Fruit fly (Drosophila melanogaster) whole organism, wandering third instar larva: Measurements from ENCODE around the gene CG11670.
A peak's percentile ranks its signal among the peaks of the same experiment; 100 is the strongest.

Source experiments
- CG32264 ChIP-seq: fragments of 200-800 bp; sonication (Bioruptor generic); optimal IDR thresholded peaks from 2 replicates; lab custom pipeline; 2016; ENCODE audit warnings: missing biosample characterization, missing genetic modification characterization
- CG9705 ChIP-seq: fragments of 200-800 bp; sonication (Bioruptor generic); optimal IDR thresholded peaks from 2 replicates; lab custom pipeline; 2018; ENCODE audit warnings: missing biosample characterization, mild to moderate bottlenecking, missing genetic modification characterization
- CrebA ChIP-seq: fragments of 200-800 bp; sonication (Bioruptor generic); optimal IDR thresholded peaks from 2 replicates; lab custom pipeline; 2016; ENCODE audit warnings: missing biosample characterization, mild to moderate bottlenecking, missing genetic modification characterization, borderline replicate concordance
- Dfd ChIP-seq: fragments of >200 bp; optimal IDR thresholded peaks from 2 replicates; lab custom pipeline; 2017; ENCODE audit warnings: missing biosample characterization, missing genetic modification characterization
- Dif ChIP-seq: fragments of 200-275, 200-300 bp; sonication (Bioruptor generic); optimal IDR thresholded peaks from 2 replicates; lab custom pipeline; 2018; ENCODE audit warnings: missing biosample characterization, missing genetic modification characterization; ENCODE audit not compliant: partially characterized antibody
- GATAd ChIP-seq: sonication (Bioruptor generic); optimal IDR thresholded peaks from 2 replicates; lab custom pipeline; 2016; ENCODE audit warnings: missing biosample characterization, missing genetic modification characterization
- HLH106 ChIP-seq: fragments of 200-800 bp; optimal IDR thresholded peaks from 3 replicates; lab custom pipeline; 2019; ENCODE audit warnings: missing biosample characterization, mild to moderate bottlenecking, missing genetic modification characterization, moderate library complexity
- Hr78 ChIP-seq: fragments of >200 bp; optimal IDR thresholded peaks from 2 replicates; lab custom pipeline; 2017; ENCODE audit warnings: missing biosample characterization, missing genetic modification characterization
- Hr83 ChIP-seq: fragments of 200-300 bp; sonication (Bioruptor generic); optimal IDR thresholded peaks from 2 replicates; lab custom pipeline; 2016; ENCODE audit warnings: missing biosample characterization, mild to moderate bottlenecking, missing genetic modification characterization, moderate library complexity; ENCODE audit not compliant: poor library complexity, severe bottlenecking
- Jra ChIP-seq: sonication (Bioruptor generic); optimal IDR thresholded peaks from 2 replicates; lab custom pipeline; 2016; ENCODE audit warnings: missing biosample characterization, missing genetic modification characterization
- Mio ChIP-seq: sonication (Bioruptor generic); optimal IDR thresholded peaks from 2 replicates; lab custom pipeline; 2016; ENCODE audit warnings: missing biosample characterization, missing genetic modification characterization
- N ChIP-seq: fragments of >200 bp; optimal IDR thresholded peaks from 2 replicates; lab custom pipeline; 2018; ENCODE audit warnings: missing biosample characterization, missing external identifiers, missing genetic modification characterization
- OdsH ChIP-seq: fragments of 200-800 bp; sonication (Bioruptor generic); optimal IDR thresholded peaks from 2 replicates; lab custom pipeline; 2016; ENCODE audit warnings: missing biosample characterization, mild to moderate bottlenecking, missing genetic modification characterization
- Rel ChIP-seq, 2 experiments: fragments of 200-800 bp; sonication (Bioruptor generic) in 1 of 2; optimal IDR thresholded peaks; 2 replicates in 1 of 2; 3 replicates in 1 of 2; lab custom pipeline; 2016 to 2019; ENCODE audit warnings: mild to moderate bottlenecking in 2 of 2, missing biosample characterization in 2 of 2, missing genetic modification characterization in 2 of 2, moderate library complexity in 1 of 2
- Sp1 ChIP-seq: fragments of 200-800 bp; sonication (Bioruptor generic); optimal IDR thresholded peaks from 3 replicates; lab custom pipeline; 2019; ENCODE audit warnings: missing biosample characterization, mild to moderate bottlenecking, missing genetic modification characterization, moderate library complexity
- Vsx2 ChIP-seq: fragments of 200-300, 225-300 bp; sonication (Bioruptor generic); optimal IDR thresholded peaks from 2 replicates; lab custom pipeline; 2018; ENCODE audit warnings: missing biosample characterization, missing genetic modification characterization; ENCODE audit not compliant: partially characterized antibody
- br ChIP-seq: fragments of 200-800 bp; sonication (Bioruptor generic); optimal IDR thresholded peaks from 2 replicates; lab custom pipeline; 2016; ENCODE audit warnings: missing biosample characterization, missing genetic modification characterization
- brk ChIP-seq: fragments of 200-800 bp; sonication (Bioruptor generic); optimal IDR thresholded peaks from 2 replicates; lab custom pipeline; 2016; ENCODE audit warnings: missing biosample characterization, mild to moderate bottlenecking, missing genetic modification characterization
- dl ChIP-seq, 2 experiments: fragments of 175-275, 200-275 bp in 1 of 2; fragments of 200-275 bp in 1 of 2; sonication (Bioruptor generic); optimal IDR thresholded peaks; lab custom pipeline; 2018; ENCODE audit warnings: mild to moderate bottlenecking in 2 of 2, missing biosample characterization in 2 of 2, missing genetic modification characterization in 2 of 2, moderate library complexity in 2 of 2; ENCODE audit not compliant: partially characterized antibody in 2 of 2, insufficient read depth in 1 of 2
- dmrt93B ChIP-seq: fragments of 200-800 bp; sonication (Bioruptor generic); optimal IDR thresholded peaks from 2 replicates; lab custom pipeline; 2018; ENCODE audit warnings: missing biosample characterization, mild to moderate bottlenecking, missing genetic modification characterization
- dsf ChIP-seq: sonication (Bioruptor generic); optimal IDR thresholded peaks from 2 replicates; lab custom pipeline; 2016; ENCODE audit warnings: missing biosample characterization, missing genetic modification characterization, borderline replicate concordance
- ey ChIP-seq: fragments of 200-800 bp; sonication (Bioruptor generic); optimal IDR thresholded peaks from 2 replicates; lab custom pipeline; 2016; ENCODE audit warnings: missing biosample characterization, missing genetic modification characterization
- foxo ChIP-seq, 2 experiments: fragments of 200-800 bp; sonication (Bioruptor generic); optimal IDR thresholded peaks; 2 replicates in 1 of 2; 3 replicates in 1 of 2; lab custom pipeline; 2016 to 2017; ENCODE audit warnings: missing biosample characterization in 2 of 2, missing genetic modification characterization in 2 of 2
- fru ChIP-seq: fragments of 200-800 bp; sonication (Bioruptor generic); optimal IDR thresholded peaks from 3 replicates; lab custom pipeline; 2016; ENCODE audit warnings: missing biosample characterization, mild to moderate bottlenecking, missing genetic modification characterization
- h ChIP-seq: fragments of 200-800 bp; sonication (Bioruptor generic); optimal IDR thresholded peaks from 3 replicates; lab custom pipeline; 2016; ENCODE audit warnings: missing biosample characterization, mild to moderate bottlenecking, missing genetic modification characterization
- jim ChIP-seq: fragments of 175-275, 200-325 bp; sonication (Bioruptor generic); optimal IDR thresholded peaks from 2 replicates; lab custom pipeline; 2016; ENCODE audit warnings: missing biosample characterization, mild to moderate bottlenecking, missing genetic modification characterization
- lola ChIP-seq: fragments of >200 bp; optimal IDR thresholded peaks from 2 replicates; lab custom pipeline; 2017; ENCODE audit warnings: missing biosample characterization, missing genetic modification characterization
- pan ChIP-seq: fragments of >200 bp; optimal IDR thresholded peaks from 2 replicates; lab custom pipeline; 2017
- psq ChIP-seq: fragments of 200-800 bp; sonication (Bioruptor generic); optimal IDR thresholded peaks from 3 replicates; lab custom pipeline; 2017; ENCODE audit warnings: missing biosample characterization, mild to moderate bottlenecking, missing genetic modification characterization, moderate library complexity
- rgr ChIP-seq: fragments of 200-800 bp; sonication (Bioruptor generic); optimal IDR thresholded peaks from 3 replicates; lab custom pipeline; 2016; ENCODE audit warnings: missing biosample characterization, mild to moderate bottlenecking, missing genetic modification characterization
- sv ChIP-seq: fragments of 200-800 bp; sonication (Bioruptor generic); optimal IDR thresholded peaks from 3 replicates; lab custom pipeline; 2016; ENCODE audit warnings: missing biosample characterization, missing genetic modification characterization
- tai ChIP-seq: sonication (Bioruptor generic); optimal IDR thresholded peaks from 2 replicates; lab custom pipeline; 2016; ENCODE audit warnings: missing biosample characterization, missing genetic modification characterization
- usp ChIP-seq: fragments of >200 bp; optimal IDR thresholded peaks from 2 replicates; lab custom pipeline; 2017; ENCODE audit warnings: missing biosample characterization, missing genetic modification characterization
- woc ChIP-seq: sonication (Bioruptor generic); optimal IDR thresholded peaks from 2 replicates; lab custom pipeline; 2016; ENCODE audit warnings: missing biosample characterization, mild to moderate bottlenecking, missing genetic modification characterization

The CG11670 gene

dm6 chr3R:13065180-13065757 lies 23.4 kb downstream of the CG11670 start:
- TF ChIP-seq fru (GFP tag; lab: Kevin White, UChicago): no peak
- TF ChIP-seq br (GFP tag; lab: Kevin White, UChicago): no peak
- TF ChIP-seq CrebA: no peak
- no peak for TF ChIP-seq CG9705
- no peak for TF ChIP-seq psq
- no peak for TF ChIP-seq lola (GFP tag; lab: Kevin White, UChicago)
- TF ChIP-seq pan (lab: Kevin White, UChicago): no peak
- TF ChIP-seq brk: no peak
- no peak for TF ChIP-seq dmrt93B
- no peak for TF ChIP-seq tai (GFP tag; lab: Kevin White, UChicago)
- no peak for TF ChIP-seq Hr78
- no peak for TF ChIP-seq rgr (GFP tag; lab: Kevin White, UChicago)
- no peak for TF ChIP-seq woc (GFP tag; lab: Kevin White, UChicago)
- no peak for TF ChIP-seq GATAd (GFP tag; lab: Kevin White, UChicago)

dm6 chr3R:13068022-13068421 lies 26.2 kb downstream of the CG11670 start:
- TF ChIP-seq fru (GFP tag; lab: Kevin White, UChicago) (peak; percentile 35), Dfd (GFP tag; lab: Kevin White, UChicago) (no peak), GATAd (GFP tag; lab: Kevin White, UChicago) (peak; percentile 37), psq (peak; percentile 37), dsf (GFP tag; lab: Kevin White, UChicago) (peak; percentile 47), CG9705 (peak; percentile 66), Sp1 (GFP tag; lab: Kevin White, UChicago) (peak; percentile 66), HLH106 (tag; lab: Kevin White, UChicago) (peak; percentile 61), Rel (GFP tag; optimal IDR thresholded peaks at IDR 0.05; lab: Kevin White, UChicago) (no peak), Rel (tag; optimal IDR thresholded peaks at IDR 0.05; lab: Kevin White, UChicago) (no peak), N (no peak), foxo (GFP tag; optimal IDR thresholded peaks at IDR 0.05; lab: Kevin White, UChicago) (peak in 1 of 2 experiments; percentile 66), brk (peak; percentile 10), Vsx2 (GFP tag; lab: Kevin White, UChicago) (no peak), usp (no peak), ey (peak; percentile 17), lola (GFP tag; lab: Kevin White, UChicago) (no peak), pan (lab: Kevin White, UChicago) (no peak), Jra (peak; percentile 43), Dif (GFP tag; lab: Kevin White, UChicago) (no peak), dmrt93B (peak; percentile 63), OdsH (GFP tag; lab: Kevin White, UChicago) (peak; percentile 67), Hr83 (GFP tag; lab: Kevin White, UChicago) (peak; percentile 74), CG32264 (GFP tag; lab: Kevin White, UChicago) (peak; percentile 9), dl (GFP tag; optimal IDR thresholded peaks at IDR 0.05; lab: Kevin White, UChicago; ENCODE audit: insufficient read depth in 1 of 2, partially characterized antibody in 2 of 2) (no peak), tai (GFP tag; lab: Kevin White, UChicago) (no peak), h (GFP tag; lab: Kevin White, UChicago) (peak; percentile 70), rgr (GFP tag; lab: Kevin White, UChicago) (peak; percentile 84), sv (peak; percentile 34), br (GFP tag; lab: Kevin White, UChicago) (peak; percentile 54), Mio (no peak)
- TF ChIP-seq, all 38 proteins: peak for 19

dm6 chr3R:13070011-13070619 lies 28.3 kb downstream of the CG11670 start:
- TF ChIP-seq woc (GFP tag; lab: Kevin White, UChicago) (no peak), psq (no peak), lola (GFP tag; lab: Kevin White, UChicago) (no peak), Dif (GFP tag; lab: Kevin White, UChicago) (no peak), jim (GFP tag; lab: Kevin White, UChicago) (no peak), pan (lab: Kevin White, UChicago) (no peak), Hr78 (no peak), brk (no peak), N (no peak), Rel (GFP tag; optimal IDR thresholded peaks at IDR 0.05; lab: Kevin White, UChicago) (no peak), Rel (tag; optimal IDR thresholded peaks at IDR 0.05; lab: Kevin White, UChicago) (no peak), Vsx2 (GFP tag; lab: Kevin White, UChicago) (no peak), dmrt93B (no peak)
